Fruit fly (Drosophila melanogaster): ENCODE measurements around the gene CG31267.

dm6 chr3R:17126838-17127237, 7.2 kb upstream of the CG31267 start, which contains the start of the genes CG17477 and CG31269:
- TF ChIP-seq CG8478 (optimal IDR thresholded peaks at IDR 0.05) = no peak
- no peak for TF ChIP-seq CTCF (optimal IDR thresholded peaks at IDR 0.05)
